Worm (Caenorhabditis elegans) whole organism, midembryonic: ENCODE data around the gene R01H2.1.

Experiments
- klf-2 ChIP-seq: fragments of 200-800 bp; sonication (Bioruptor generic); conservative IDR thresholded peaks from 2 replicates; pipeline ENCODE4 v1.3.6; 2022; ENCODE audit warnings: missing genetic modification reagents, missing genetic modification characterization, missing compliant biosample characterization
- ztf-29 ChIP-seq: fragments of 200-800 bp; sonication (Bioruptor generic); IDR thresholded peaks from 2 replicates; pipeline ENCODE4 v1.3.6; 2022; ENCODE audit warnings: missing genetic modification reagents, missing genetic modification characterization, missing compliant biosample characterization

DNA sequence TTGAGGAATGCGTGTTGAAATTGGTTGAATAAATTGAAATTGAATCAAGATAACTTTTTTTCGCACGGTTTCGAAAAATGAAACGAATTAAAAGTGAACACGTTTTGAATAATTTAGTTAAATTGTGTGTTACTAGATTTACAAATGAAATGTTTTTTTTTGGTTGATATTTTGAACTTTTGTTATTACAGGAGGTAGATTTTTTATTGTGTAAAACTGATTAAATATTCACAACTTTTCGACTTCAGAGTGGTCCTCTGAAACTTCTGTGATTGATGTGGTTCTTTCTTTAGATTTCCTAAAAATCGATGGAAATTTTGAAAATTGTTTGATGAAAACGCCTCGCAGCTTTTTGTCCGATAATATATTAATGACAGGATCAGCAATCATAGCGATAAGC lies 13.7 kb downstream of the R01H2.1 start, which contains the start of gene ZK418.13:
- no peak for TF ChIP-seq klf-2 (GFP tag; lab: Robert Waterston, UW)
- no peak for TF ChIP-seq ztf-29
